Worm (Caenorhabditis elegans): ENCODE measurements around the gene asp-6.

- TF ChIP-seq ceh-88 (GFP tag; IDR thresholded peaks at IDR 0.05) (no peak), lin-39 (tag; optimal IDR thresholded peaks at IDR 0.05) (no peak)
Measured at ce11 chrV:8243201-8243600, 25.5 kb downstream of the asp-6 start.

Data from whole organism, L1 larva.